Fruit fly (Drosophila melanogaster) whole organism, pupa: ENCODE data around the gene TotE.
"Not testable (repeated sequence)": the region's sequence is repeated elsewhere in the genome, so short reads cannot be mapped to it uniquely, and the experiment has no call there.

Experiments used
- CG13204 ChIP-seq: fragments of 200-800 bp; sonication (Bioruptor generic); optimal IDR thresholded peaks from 2 replicates; lab custom pipeline; 2018; ENCODE audit warnings: missing biosample characterization, mild to moderate bottlenecking, missing genetic modification characterization, moderate library complexity
- CG14655 ChIP-seq: fragments of 200-800 bp; sonication (Bioruptor generic); optimal IDR thresholded peaks from 3 replicates; lab custom pipeline; 2017; ENCODE audit warnings: mild to moderate bottlenecking, missing biosample characterization, missing genetic modification reagents, missing genetic modification characterization
- CG17806 ChIP-seq: fragments of 200-800 bp; sonication (Bioruptor generic); optimal IDR thresholded peaks from 2 replicates; lab custom pipeline; 2018; ENCODE audit warnings: missing biosample characterization, mild to moderate bottlenecking, missing genetic modification characterization, moderate library complexity
- CG34367 ChIP-seq: fragments of 200-800 bp; sonication (Bioruptor generic); optimal IDR thresholded peaks from 2 replicates; lab custom pipeline; 2018; ENCODE audit warnings: missing biosample characterization, mild to moderate bottlenecking, missing genetic modification characterization
- EcR ChIP-seq: fragments of 200-800 bp; sonication (Bioruptor generic); optimal IDR thresholded peaks from 3 replicates; lab custom pipeline; 2019; ENCODE audit warnings: missing biosample characterization, missing genetic modification characterization, mild to moderate bottlenecking, moderate library complexity, missing genetic modification reagents
- Snoo ChIP-seq: fragments of 200-800 bp; sonication (Bioruptor generic); optimal IDR thresholded peaks from 3 replicates; lab custom pipeline; 2017; ENCODE audit warnings: missing biosample characterization, mild to moderate bottlenecking, missing genetic modification characterization, inconsistent platforms

DNA sequence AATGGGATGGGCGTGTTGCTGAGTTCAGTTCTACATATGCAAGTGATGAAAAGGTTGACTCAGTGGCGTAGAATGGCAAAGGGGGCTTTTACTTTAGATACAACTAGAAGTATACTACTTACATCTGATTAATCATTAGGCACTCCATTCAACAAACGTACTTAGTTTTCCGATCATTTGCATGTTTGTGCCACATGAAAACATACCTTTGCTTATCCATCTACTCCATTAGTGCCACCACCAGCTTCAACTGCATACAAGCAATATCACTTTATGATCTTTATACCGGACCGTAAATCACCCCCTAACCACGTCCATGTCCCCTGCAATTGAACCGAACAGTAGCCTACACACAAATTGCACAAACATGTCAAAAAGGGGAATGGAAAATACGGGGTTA, 22.8 kb upstream of the TotE start:
- TF ChIP-seq CG34367 (tag; lab: Kevin White, UChicago) = peak; percentile 19
- peak; percentile 47 for TF ChIP-seq CG17806 (tag; lab: Kevin White, UChicago)
- TF ChIP-seq CG14655 = peak; percentile 71
- TF ChIP-seq EcR; Snoo (tag; lab: Kevin White, UChicago); CG13204 (GFP tag; lab: Kevin White, UChicago): not testable (repeated sequence)
